Fruit fly (Drosophila melanogaster): Measurements from ENCODE around the gene CG42759.

The CG42759 gene

DNA sequence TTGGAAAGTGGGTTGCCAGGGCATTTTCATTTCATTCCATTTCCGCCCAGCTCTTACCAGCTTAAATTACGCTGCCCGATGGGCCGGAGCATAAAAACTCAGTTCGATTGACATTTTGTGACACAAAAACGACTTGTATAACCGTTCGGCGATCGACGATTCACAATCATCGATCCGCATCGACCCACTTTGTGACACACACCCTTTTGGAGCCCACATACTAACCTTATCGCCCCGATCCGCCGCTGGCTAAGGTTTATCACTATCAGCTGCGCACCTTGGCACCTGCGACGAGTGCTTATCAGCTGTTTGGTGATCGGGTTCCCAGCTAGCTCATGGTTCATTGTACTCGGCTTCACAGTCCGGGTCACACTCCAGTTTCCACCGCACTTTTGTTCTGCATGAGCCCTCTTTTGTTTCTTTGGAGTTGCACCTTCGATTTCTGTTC is 43.4 kb upstream of the CG42759 start:
- TF ChIP-seq Snoo (tag; optimal IDR thresholded peaks at IDR 0.05), result no peak
- TF ChIP-seq EcR (GFP tag; optimal IDR thresholded peaks at IDR 0.05), result peak; percentile 84

dm6 chr3R:10100498-10101196 is 42.2 kb upstream of the CG42759 start:
- TF ChIP-seq CG32121 (GFP tag; IDR thresholded peaks at IDR 0.05), result no peak
- TF ChIP-seq CG4496 (GFP tag; IDR thresholded peaks at IDR 0.05), result peak; percentile 52; the same call in 1 of the 3 replicates
- no peak for TF ChIP-seq Pif1B (GFP tag; optimal IDR thresholded peaks at IDR 0.05)

- TF ChIP-seq CG32121 (GFP tag; IDR thresholded peaks at IDR 0.05), result peak; percentile 60; the same call in 1 of the 2 replicates
- TF ChIP-seq CG34367 (tag; optimal IDR thresholded peaks at IDR 0.05), result no peak
Observed at dm6 chr3R:10106796-10107195, 36.1 kb upstream of the CG42759 start.

- TF ChIP-seq CG9948 (tag; optimal IDR thresholded peaks at IDR 0.05) (no peak), EcR (GFP tag; optimal IDR thresholded peaks at IDR 0.05) (peak; percentile 9), CG4496 (GFP tag; IDR thresholded peaks at IDR 0.05) (0 out of 3 replicates have a peak, but pooled peaks have one; percentile 42)
Observed at dm6 chr3R:10108289-10108928, 34.5 kb upstream of the CG42759 start.

DNA sequence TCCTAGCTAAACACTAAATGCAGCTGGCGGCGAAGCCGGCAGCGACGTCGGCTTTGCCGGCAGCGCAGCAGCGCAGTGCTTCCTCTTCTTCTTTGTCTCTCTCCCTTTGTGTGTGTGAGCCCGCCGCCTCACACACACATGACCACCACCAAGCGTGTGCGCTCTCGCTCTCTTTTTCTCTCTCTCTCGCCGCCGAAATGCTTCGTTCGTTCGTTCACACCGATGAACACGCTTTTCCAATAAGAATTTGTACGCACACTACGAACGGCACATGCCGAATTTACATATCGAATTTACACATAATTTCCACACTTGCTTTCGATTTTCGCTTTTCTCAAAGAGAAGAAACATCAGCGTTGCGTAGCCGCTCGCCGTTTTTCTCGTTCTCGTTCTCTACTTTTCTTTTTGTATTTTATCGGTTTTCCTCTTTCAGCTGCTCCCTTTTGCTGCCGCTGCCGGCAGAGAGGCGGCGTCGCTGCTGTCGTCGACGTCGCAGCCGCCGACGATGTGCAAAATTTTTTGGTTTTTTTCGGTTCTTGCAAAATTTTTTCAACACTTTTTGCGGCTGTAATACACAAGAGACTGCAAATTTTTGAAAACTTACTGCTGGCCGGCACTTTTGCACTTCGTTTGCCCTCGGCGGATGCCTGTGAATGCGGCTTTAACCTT is 33.5 kb upstream of the CG42759 start:
- TF ChIP-seq Ets98B (GFP tag; IDR thresholded peaks at IDR 0.05) (peak; percentile 49; the same call in 1 of the 2 replicates), Pif1B (GFP tag; optimal IDR thresholded peaks at IDR 0.05) (peak; percentile 23), fd96Ca (GFP tag; IDR thresholded peaks at IDR 0.05) (peak; percentile 52; the same call in 1 of the 3 replicates), EcR (GFP tag; optimal IDR thresholded peaks at IDR 0.05) (peak; percentile 94), Pif1A (GFP tag; optimal IDR thresholded peaks at IDR 0.05) (no peak)

DNA sequence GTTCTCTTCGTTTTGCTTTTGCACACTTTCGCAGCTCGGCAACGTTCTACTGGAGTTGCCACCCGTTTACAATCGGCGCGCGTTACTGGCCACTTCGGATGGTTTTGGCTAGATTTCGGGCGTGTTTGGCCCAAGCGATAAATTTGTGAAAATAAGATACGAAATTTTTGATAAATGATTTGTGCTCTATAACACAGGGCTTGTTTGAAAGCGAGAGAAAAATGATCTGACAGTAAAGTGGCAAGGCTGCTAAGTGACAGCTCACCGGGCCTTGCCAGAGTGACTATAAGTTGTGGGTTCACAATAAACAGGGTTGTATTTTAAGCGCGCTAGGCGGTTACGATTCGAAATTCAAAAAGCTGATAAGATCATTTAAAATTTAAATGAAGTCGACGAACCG is 32.9 kb upstream of the CG42759 start, which contains the start of gene Fmr1:
Gene Fmr1, minus strand, starts transcription at position 184 of the 400 bp plus-strand sequence.
- no peak for TF ChIP-seq CG10348 (GFP tag; IDR thresholded peaks at IDR 0.05)
- TF ChIP-seq CG15710 (tag; optimal IDR thresholded peaks at IDR 0.05), result peak; percentile 18
- peak; percentile 14 for TF ChIP-seq CG17806 (tag; optimal IDR thresholded peaks at IDR 0.05)
- TF ChIP-seq gl (tag; optimal IDR thresholded peaks at IDR 0.05), result no peak
- peak; percentile 25 for TF ChIP-seq CG9948 (tag; optimal IDR thresholded peaks at IDR 0.05)

DNA sequence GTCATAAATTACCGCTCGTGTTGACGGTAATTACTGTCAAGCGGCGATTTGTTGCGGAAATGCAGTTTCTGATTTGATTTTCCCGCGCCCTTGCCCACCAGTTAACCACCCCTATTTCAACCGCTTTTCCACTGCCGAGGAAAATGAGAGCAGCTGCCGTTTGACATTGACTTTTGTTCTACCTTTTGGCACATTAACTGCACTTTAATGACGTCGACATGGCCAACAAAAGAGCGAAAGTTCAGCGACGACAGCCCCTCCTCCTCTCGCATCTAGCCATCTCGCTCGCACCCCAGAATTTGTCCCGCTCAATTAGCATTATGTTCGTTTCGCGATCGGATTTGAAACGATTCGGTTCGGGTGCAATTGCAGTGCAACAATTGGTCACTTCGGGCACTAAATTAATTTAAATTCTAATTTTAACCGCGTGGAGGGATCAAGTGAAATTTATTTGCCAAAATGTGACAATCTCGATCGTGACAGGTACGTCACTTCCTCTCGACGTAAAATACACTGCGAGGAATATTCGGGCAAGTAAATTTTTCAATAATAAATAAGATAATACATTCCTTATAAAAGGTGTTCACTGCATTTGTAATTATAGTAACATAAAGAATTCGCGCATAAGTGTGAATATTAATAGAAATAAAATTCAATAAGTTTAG is 31.6 kb upstream of the CG42759 start:
- TF ChIP-seq Ets98B (GFP tag; IDR thresholded peaks at IDR 0.05), result no peak
- no peak for TF ChIP-seq CG15710 (tag; optimal IDR thresholded peaks at IDR 0.05)
- TF ChIP-seq CG32121 (GFP tag; IDR thresholded peaks at IDR 0.05), result no peak
- no peak for TF ChIP-seq rn (GFP tag; IDR thresholded peaks at IDR 0.05)
- no peak for TF ChIP-seq Pif1B (GFP tag; optimal IDR thresholded peaks at IDR 0.05)
- no peak for TF ChIP-seq CG9948 (tag; optimal IDR thresholded peaks at IDR 0.05)
- TF ChIP-seq gl (tag; optimal IDR thresholded peaks at IDR 0.05), result no peak
- no peak for TF ChIP-seq Pif1A (GFP tag; optimal IDR thresholded peaks at IDR 0.05)
- TF ChIP-seq CG4496 (GFP tag; IDR thresholded peaks at IDR 0.05), result no peak
- TF ChIP-seq D1 (tag; optimal IDR thresholded peaks at IDR 0.05), result no peak

- TF ChIP-seq rn (GFP tag; IDR thresholded peaks at IDR 0.05) (no peak), CG17806 (tag; optimal IDR thresholded peaks at IDR 0.05) (no peak), CG12605 (GFP tag; IDR thresholded peaks at IDR 0.05) (no peak; the same call in 1 of the 2 replicates), CG8159 (tag; optimal IDR thresholded peaks at IDR 0.05) (peak; percentile 44), CG4496 (GFP tag; IDR thresholded peaks at IDR 0.05) (peak; percentile 38; the same call in 1 of the 3 replicates), Pif1A (GFP tag; optimal IDR thresholded peaks at IDR 0.05) (no peak), CG10348 (GFP tag; IDR thresholded peaks at IDR 0.05) (no peak), gl (tag; optimal IDR thresholded peaks at IDR 0.05) (no peak), CG9948 (tag; optimal IDR thresholded peaks at IDR 0.05) (peak; percentile 11), Pif1B (GFP tag; optimal IDR thresholded peaks at IDR 0.05) (no peak), CG14655 (GFP tag; optimal IDR thresholded peaks at IDR 0.05) (peak; percentile 60), EcR (GFP tag; optimal IDR thresholded peaks at IDR 0.05) (no peak), D1 (tag; optimal IDR thresholded peaks at IDR 0.05) (peak; percentile 36), Snoo (tag; optimal IDR thresholded peaks at IDR 0.05) (peak; percentile 11), Ets98B (GFP tag; IDR thresholded peaks at IDR 0.05) (no peak; the same call in 1 of the 2 replicates), CG34367 (tag; optimal IDR thresholded peaks at IDR 0.05) (no peak), CG32121 (GFP tag; IDR thresholded peaks at IDR 0.05) (peak; percentile 30; the same call in 1 of the 2 replicates), CG8301 (tag; optimal IDR thresholded peaks at IDR 0.05) (peak; percentile 56), CG15710 (tag; optimal IDR thresholded peaks at IDR 0.05) (peak; percentile 12), CG13204 (GFP tag; optimal IDR thresholded peaks at IDR 0.05) (no peak), fd96Ca (GFP tag; IDR thresholded peaks at IDR 0.05) (no peak; the same call in 2 of the 3 replicates)
Observed at dm6 chr3R:10111815-10112185, 31.1 kb upstream of the CG42759 start.
